Worm (Caenorhabditis elegans) whole organism, L4/young adult: ENCODE measurements around the gene arrd-15.

Experiments
- W03F9.2 ChIP-seq: fragments of 150-350 bp; optimal IDR thresholded peaks from 2 replicates; lab custom pipeline; 2014; ENCODE audit warnings: missing biosample characterization, missing genetic modification characterization
- dao-5 ChIP-seq: sonication (generic microtip); optimal IDR thresholded peaks from 2 replicates; lab custom pipeline; 2016; ENCODE audit warnings: missing genotype, missing genetic modification characterization, moderate library complexity, missing compliant biosample characterization
- him-1 ChIP-seq: sonication (generic microtip); optimal IDR thresholded peaks from 2 replicates; lab custom pipeline; 2016; ENCODE audit warnings: missing genotype, missing genetic modification reagents, missing genetic modification characterization, missing compliant biosample characterization

DNA sequence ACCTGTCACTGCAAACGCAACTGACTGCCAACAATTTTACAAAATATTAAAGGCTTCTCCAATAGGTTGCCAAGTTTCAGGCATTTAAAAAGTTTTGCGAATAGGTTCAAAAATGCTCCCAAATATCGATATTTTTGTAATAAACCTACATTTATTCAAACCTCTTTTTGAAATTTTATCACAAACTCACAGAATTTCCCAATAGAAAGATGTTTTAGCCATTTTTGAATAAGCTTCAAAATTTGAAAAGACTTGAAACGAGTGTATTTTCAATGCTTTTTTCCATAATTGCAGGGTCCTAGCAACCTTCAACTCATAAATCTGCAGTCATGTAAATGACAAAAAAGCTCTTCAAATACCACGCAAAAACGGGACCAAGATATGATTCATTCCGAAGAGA, 47.5 kb upstream of the arrd-15 start:
- TF ChIP-seq dao-5 (tag; lab: Kevin White, UChicago) (no peak), him-1 (no peak), W03F9.2 (no peak)
